Fruit fly (Drosophila melanogaster): ENCODE results near the gene CG8010.

dm6 chrX:19297899-19298784, 29.4 kb upstream of the CG8010 start, which contains the start of gene CG8034:
- TF ChIP-seq EcR (GFP tag; optimal IDR thresholded peaks at IDR 0.05) (no peak), CG8478 (optimal IDR thresholded peaks at IDR 0.05) (no peak), psq (optimal IDR thresholded peaks at IDR 0.05) (no peak), usp (GFP tag; optimal IDR thresholded peaks at IDR 0.05) (no peak), pan (optimal IDR thresholded peaks at IDR 0.05) (no peak)

Data from whole organism.